Fruit fly (Drosophila melanogaster): ENCODE results near the gene CG8837.

DNA sequence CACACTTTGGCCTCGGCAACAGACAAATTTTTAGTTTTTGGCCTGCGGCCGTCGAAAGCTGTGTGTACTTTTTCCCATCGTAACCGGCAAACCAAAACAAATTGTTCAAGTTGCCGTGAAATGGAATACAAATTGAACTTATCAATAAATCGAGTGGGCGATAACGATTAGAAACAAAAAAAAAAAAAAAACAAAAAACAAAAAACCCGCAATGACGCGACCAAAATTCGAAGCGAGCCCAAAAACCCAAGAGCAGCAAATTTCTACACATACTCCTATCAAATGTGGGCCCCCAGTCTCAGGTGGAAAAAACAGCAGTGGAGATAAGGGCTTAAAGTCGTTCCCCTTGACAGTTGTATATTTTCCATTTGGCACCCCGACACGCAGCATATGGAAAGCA, 12.9 kb upstream of the CG8837 start:
- TF ChIP-seq Blimp-1 (GFP tag; optimal IDR thresholded peaks at IDR 0.05) (no peak), Lpt (GFP tag; optimal IDR thresholded peaks at IDR 0.05) (no peak)

Measured in whole organism, prepupa.